Fruit fly (Drosophila melanogaster): ENCODE measurements around the gene CG5866.

DNA sequence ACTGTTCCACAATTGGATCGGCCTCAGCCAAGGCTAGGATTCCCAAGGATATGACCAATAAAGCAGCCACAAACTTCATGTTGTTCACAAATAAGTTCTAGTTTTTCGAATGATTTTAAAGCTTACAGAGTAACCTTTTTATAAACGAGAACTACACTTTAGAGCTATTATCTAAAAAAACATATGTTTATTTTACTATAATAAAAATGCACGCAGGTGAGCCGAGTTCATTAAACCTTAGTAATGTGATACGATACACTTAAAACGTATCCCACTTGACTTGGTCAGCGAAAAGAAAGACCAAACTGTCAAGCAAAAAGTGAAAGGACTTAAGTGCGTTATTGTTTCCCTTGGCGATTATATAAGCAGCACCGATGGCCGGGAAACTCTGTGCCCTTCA is 18.8 kb downstream of the CG5866 start, which contains the start of gene CG44090:
- TF ChIP-seq CG17806 (tag; optimal IDR thresholded peaks at IDR 0.05) (no peak), Pif1B (GFP tag; optimal IDR thresholded peaks at IDR 0.05) (no peak)

All from whole organism, pupa.